Worm (Caenorhabditis elegans): ENCODE measurements around the gene Y17G7B.17.

DNA sequence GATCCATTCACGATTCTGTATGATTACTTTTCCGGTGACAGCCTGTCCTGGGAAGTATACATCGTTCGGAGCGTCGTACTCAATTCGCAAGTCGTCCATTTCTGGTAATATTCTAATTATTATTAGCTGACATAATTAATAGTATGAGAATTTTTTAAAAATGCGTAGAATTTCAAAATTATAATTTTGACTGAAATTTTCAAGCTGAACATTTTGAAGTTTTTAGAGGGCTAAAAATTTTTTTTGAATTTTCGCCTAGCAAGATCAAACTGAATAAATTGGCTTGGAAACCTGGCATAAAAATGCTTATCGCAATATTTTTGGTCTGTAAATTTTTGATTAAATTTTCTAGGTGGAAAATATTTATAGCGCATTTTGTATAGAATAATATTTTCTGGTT lies 37.3 kb downstream of the Y17G7B.17 start, which contains the start of gene arrd-7:
- TF ChIP-seq nhr-11 (tag; optimal IDR thresholded peaks at IDR 0.05) (no peak), unc-62 (GFP tag; optimal IDR thresholded peaks at IDR 0.05) (no peak)

Measured in whole organism, L1 larva.